Worm (Caenorhabditis elegans): ENCODE results near the gene K02C4.5.

The K02C4.5 gene

DNA sequence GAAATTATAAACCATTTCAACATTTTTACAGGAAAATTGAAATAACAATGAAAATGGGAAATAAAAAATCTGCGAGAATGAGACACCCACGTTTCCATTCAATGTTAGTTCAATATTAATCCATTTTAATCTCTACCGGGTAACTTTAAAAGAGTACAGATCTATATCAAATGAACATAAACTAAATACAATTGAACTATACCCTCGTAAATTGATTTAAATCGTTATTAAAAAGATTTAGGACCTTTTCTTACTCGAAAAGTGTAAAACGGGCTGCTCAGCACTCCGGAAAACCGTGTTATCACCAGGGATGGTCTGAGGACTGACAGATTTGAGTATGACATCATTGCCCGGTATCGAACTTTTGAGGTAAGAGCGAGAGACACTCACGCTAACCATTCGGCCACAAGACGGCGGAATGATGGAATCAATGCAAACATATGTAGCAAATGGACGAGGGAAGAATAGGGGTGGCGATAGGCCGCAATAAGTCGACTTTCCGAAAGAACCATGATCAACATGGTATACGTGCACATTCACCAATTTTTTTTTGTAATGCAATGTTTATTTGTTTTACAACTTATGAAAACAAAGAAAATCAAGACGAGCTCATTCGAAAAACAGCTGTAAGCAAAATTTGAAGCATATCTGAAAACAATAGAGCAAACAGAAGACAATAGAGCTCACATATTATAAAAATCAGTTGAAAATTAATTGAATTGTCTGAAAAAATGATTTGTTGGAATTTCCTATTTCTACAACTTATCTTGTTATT lies 28.9 kb downstream of the K02C4.5 start, which contains the start of the genes chst-1 and C41C4.9 (continued):
- TF ChIP-seq elt-2 (tag; optimal IDR thresholded peaks at IDR 0.05) (peak; percentile 68), irx-1 (tag; optimal IDR thresholded peaks at IDR 0.05) (peak; percentile 19), nhr-76 (tag; optimal IDR thresholded peaks at IDR 0.05) (no peak), blmp-1 (tag; optimal IDR thresholded peaks at IDR 0.05) (peak; percentile 39), skn-1 (tag; optimal IDR thresholded peaks at IDR 0.05) (peak; percentile 76), F16B12.6 (tag; optimal IDR thresholded peaks at IDR 0.05) (no peak), snu-23 (GFP tag; optimal IDR thresholded peaks at IDR 0.05) (peak; percentile 61), tbx-2 (tag; optimal IDR thresholded peaks at IDR 0.05) (no peak), aly-2 (tag; optimal IDR thresholded peaks at IDR 0.05) (peak; percentile 37), ceh-88 (GFP tag; IDR thresholded peaks at IDR 0.05) (no peak), ceh-8 (GFP tag; optimal IDR thresholded peaks at IDR 0.05) (peak; percentile 23), nhr-28 (tag; optimal IDR thresholded peaks at IDR 0.05) (no peak), lin-13 (GFP tag; optimal IDR thresholded peaks at IDR 0.05) (peak; percentile 17), rnt-1 (tag; optimal IDR thresholded peaks at IDR 0.05) (peak; percentile 84), unc-98 (GFP tag; IDR thresholded peaks at IDR 0.05) (0 out of 2 replicates have a peak, but pooled peaks have one; percentile 10), mep-1 (tag; optimal IDR thresholded peaks at IDR 0.05) (peak; percentile 69), lin-14 (GFP tag; optimal IDR thresholded peaks at IDR 0.05) (peak; percentile 34), sox-4 (tag; optimal IDR thresholded peaks at IDR 0.05) (no peak), nhr-47 (tag; optimal IDR thresholded peaks at IDR 0.05) (peak; percentile 70), lir-3 (tag; optimal IDR thresholded peaks at IDR 0.05; ENCODE audit: poor library complexity) (no peak), alr-1 (tag; optimal IDR thresholded peaks at IDR 0.05; ENCODE audit: borderline replicate concordance) (no peak), unc-86 (tag; optimal IDR thresholded peaks at IDR 0.05) (no peak), pag-3 (tag; optimal IDR thresholded peaks at IDR 0.05; ENCODE audit: borderline replicate concordance, insufficient read depth) (no peak), ztf-11 (tag; optimal IDR thresholded peaks at IDR 0.05) (peak in 1 of 2 experiments; percentile 44), egl-13 (tag; optimal IDR thresholded peaks at IDR 0.05) (no peak), unc-30 (tag; optimal IDR thresholded peaks at IDR 0.05) (no peak), efl-1 (optimal IDR thresholded peaks at IDR 0.05) (peak; percentile 50 to 51), efl-1 (GFP tag; optimal IDR thresholded peaks at IDR 0.05 in 1 of 2) (peak; percentile 20 to 96), snpc-4 (tag; optimal IDR thresholded peaks at IDR 0.05) (peak; percentile 29), sup-37 (GFP tag; optimal IDR thresholded peaks at IDR 0.05) (no peak), grh-1 (GFP tag; IDR thresholded peaks at IDR 0.05) (no peak), hlh-17 (GFP tag; optimal IDR thresholded peaks at IDR 0.05; ENCODE audit: borderline replicate concordance) (no peak), jun-1 (tag; optimal IDR thresholded peaks at IDR 0.05) (peak; percentile 38), swsn-7 (tag; optimal IDR thresholded peaks at IDR 0.05) (peak; percentile 46), fkh-10 (GFP tag; optimal IDR thresholded peaks at IDR 0.05) (no peak), mdl-1 (tag; optimal IDR thresholded peaks at IDR 0.05) (peak in 1 of 2 experiments; percentile 79), dpl-1 (GFP tag; optimal IDR thresholded peaks at IDR 0.05) (peak; percentile 16 to 43 (median 39)), nhr-85 (tag) (peak; percentile 78), ceh-63 (GFP tag; optimal IDR thresholded peaks at IDR 0.05) (no peak), efl-3 (GFP tag; optimal IDR thresholded peaks at IDR 0.05) (no peak), dsc-1 (tag; optimal IDR thresholded peaks at IDR 0.05) (peak; percentile 65), zag-1 (tag; optimal IDR thresholded peaks at IDR 0.05) (no peak)

DNA sequence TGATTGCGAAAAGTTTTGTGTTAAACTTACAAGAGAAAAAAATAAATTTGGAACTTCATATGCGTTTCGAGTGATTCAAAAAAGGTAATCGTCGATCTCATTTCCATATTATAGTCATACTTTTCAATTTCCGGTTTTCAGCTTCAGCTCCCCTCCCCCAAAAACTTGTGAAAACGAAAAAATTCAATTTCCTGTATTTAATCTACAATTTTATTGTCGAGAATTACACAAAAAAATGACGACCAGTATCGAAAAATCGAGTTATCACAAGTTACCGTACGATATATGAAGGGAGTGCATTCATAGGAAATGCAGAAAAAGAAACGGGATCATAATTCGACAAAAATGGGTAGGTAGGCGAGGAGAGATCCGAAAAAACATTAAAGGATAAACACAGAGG lies 33.8 kb downstream of the K02C4.5 start, which contains the start of gene lron-4:
Gene lron-4 (minus strand): TSS at position 101 of the 400 bp plus-strand sequence.
- TF ChIP-seq fkh-8 (tag; optimal IDR thresholded peaks at IDR 0.05) (peak; percentile 15), unc-30 (tag; optimal IDR thresholded peaks at IDR 0.05) (no peak)
